Worm (Caenorhabditis elegans): ENCODE data around the gene cyp-29A4.

DNA sequence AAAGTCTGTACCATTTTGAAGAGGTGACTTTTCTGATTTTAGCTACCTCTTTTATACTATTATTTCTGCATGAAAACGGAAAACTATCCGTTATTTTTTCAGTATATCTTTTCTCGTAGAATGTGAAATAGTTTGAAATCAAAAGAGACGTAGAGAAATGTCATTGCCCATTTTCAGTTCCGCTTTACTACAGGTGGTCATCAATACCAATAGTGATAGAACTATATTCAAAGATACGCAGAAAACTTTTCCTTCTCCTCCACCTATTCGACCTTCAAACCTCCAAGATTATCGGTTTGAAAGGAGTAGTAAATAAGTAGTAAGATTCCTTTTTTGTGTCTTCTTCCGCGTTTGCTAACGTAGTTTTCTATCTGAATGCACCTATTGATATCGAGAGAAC, 21.2 kb upstream of the cyp-29A4 start, which contains the start of gene col-147:
- TF ChIP-seq ama-1 (optimal IDR thresholded peaks at IDR 0.05) (no peak), aly-1 (tag; optimal IDR thresholded peaks at IDR 0.05) (no peak)

All from whole organism, early embryonic.